Fruit fly (Drosophila melanogaster): ENCODE measurements around the gene SPE.

Gene SPE

dm6 chr3R:23729632-23730471, 43.8 kb downstream of the SPE start (continued):
- TF ChIP-seq salr (GFP tag; optimal IDR thresholded peaks at IDR 0.05): no peak
- peak; percentile 52 for TF ChIP-seq dsx (GFP tag; optimal IDR thresholded peaks at IDR 0.05; ENCODE audit: poor library complexity, severe bottlenecking)
- TF ChIP-seq pdm3 (GFP tag; optimal IDR thresholded peaks at IDR 0.05): no peak
- peak; percentile 16 for TF ChIP-seq fkh (GFP tag; optimal IDR thresholded peaks at IDR 0.05)
- peak; percentile 61 for TF ChIP-seq Eip93F (GFP tag; optimal IDR thresholded peaks at IDR 0.05)
- TF ChIP-seq CG10669 (GFP tag; optimal IDR thresholded peaks at IDR 0.05): no peak
- peak; percentile 84 for TF ChIP-seq Eip78C (GFP tag)
- TF ChIP-seq CG32006 (GFP tag; optimal IDR thresholded peaks at IDR 0.05): peak; percentile 22
- peak; percentile 59 for TF ChIP-seq vri (GFP tag; optimal IDR thresholded peaks at IDR 0.05)
- peak; percentile 32 for TF ChIP-seq CG6276 (GFP tag; optimal IDR thresholded peaks at IDR 0.05)
- TF ChIP-seq OdsH (GFP tag; optimal IDR thresholded peaks at IDR 0.05): no peak

dm6 chr3R:23730472-23730801, 44.4 kb downstream of the SPE start:
- TF ChIP-seq svp (GFP tag) (peak; percentile 74), CG34406 (GFP tag; optimal IDR thresholded peaks at IDR 0.05) (no peak)

dm6 chr3R:23732533-23732932, 46.5 kb downstream of the SPE start:
- TF ChIP-seq topi (GFP tag; optimal IDR thresholded peaks at IDR 0.05): no peak
- no peak for TF ChIP-seq net (GFP tag; optimal IDR thresholded peaks at IDR 0.05)
- no peak for TF ChIP-seq Ets21C (GFP tag; optimal IDR thresholded peaks at IDR 0.05)
- no peak for TF ChIP-seq esn (GFP tag; optimal IDR thresholded peaks at IDR 0.05)
- no peak for TF ChIP-seq spab (GFP tag; optimal IDR thresholded peaks at IDR 0.05)
- TF ChIP-seq lz (GFP tag; optimal IDR thresholded peaks at IDR 0.05): no peak
- no peak for TF ChIP-seq Blimp-1 (GFP tag; optimal IDR thresholded peaks at IDR 0.05)
- no peak for TF ChIP-seq eg (GFP tag; IDR thresholded peaks at IDR 0.05)
- no peak for TF ChIP-seq salr (GFP tag; optimal IDR thresholded peaks at IDR 0.05)
- TF ChIP-seq Sox14 (GFP tag; optimal IDR thresholded peaks at IDR 0.05): no peak
- TF ChIP-seq CG3032 (tag; optimal IDR thresholded peaks at IDR 0.05): no peak
- TF ChIP-seq CG31627 (GFP tag; optimal IDR thresholded peaks at IDR 0.05): no peak
- TF ChIP-seq vri (GFP tag; optimal IDR thresholded peaks at IDR 0.05): no peak
- TF ChIP-seq CG6276 (GFP tag; optimal IDR thresholded peaks at IDR 0.05): no peak

- TF ChIP-seq achi (GFP tag; optimal IDR thresholded peaks at IDR 0.05): peak; percentile 100
- no peak for TF ChIP-seq CG6276 (GFP tag; optimal IDR thresholded peaks at IDR 0.05)
- peak; percentile 22 for TF ChIP-seq CG6854 (GFP tag; optimal IDR thresholded peaks at IDR 0.05)
- TF ChIP-seq Hr39 (GFP tag; optimal IDR thresholded peaks at IDR 0.05): no peak
- TF ChIP-seq CG8632 (GFP tag; optimal IDR thresholded peaks at IDR 0.05): no peak
- peak; percentile 52 for TF ChIP-seq Eip93F (GFP tag; optimal IDR thresholded peaks at IDR 0.05)
- no peak for TF ChIP-seq Lpt (GFP tag; optimal IDR thresholded peaks at IDR 0.05)
- TF ChIP-seq fkh (GFP tag; optimal IDR thresholded peaks at IDR 0.05): peak; percentile 1
- TF ChIP-seq CG6163 (GFP tag; IDR thresholded peaks at IDR 0.05): no peak
- TF ChIP-seq Eip75B (GFP tag; optimal IDR thresholded peaks at IDR 0.05): peak; percentile 2
- no peak for TF ChIP-seq net (GFP tag; optimal IDR thresholded peaks at IDR 0.05)
- TF ChIP-seq lz (GFP tag; optimal IDR thresholded peaks at IDR 0.05): no peak
- TF ChIP-seq dsx (GFP tag; optimal IDR thresholded peaks at IDR 0.05; ENCODE audit: poor library complexity, severe bottlenecking): peak; percentile 11
- no peak for TF ChIP-seq acj6 (GFP tag; optimal IDR thresholded peaks at IDR 0.05)
- no peak for TF ChIP-seq pdm3 (GFP tag; optimal IDR thresholded peaks at IDR 0.05)
- TF ChIP-seq cyc (GFP tag; optimal IDR thresholded peaks at IDR 0.05): no peak
- TF ChIP-seq CG10631 (GFP tag; optimal IDR thresholded peaks at IDR 0.05): no peak
- TF ChIP-seq vri (GFP tag; optimal IDR thresholded peaks at IDR 0.05): peak; percentile 48
- peak; percentile 23 for TF ChIP-seq esn (GFP tag; optimal IDR thresholded peaks at IDR 0.05)
- TF ChIP-seq Eip78C (GFP tag): peak; percentile 69
- TF ChIP-seq Hr38 (GFP tag; optimal IDR thresholded peaks at IDR 0.05): no peak
- no peak for TF ChIP-seq Ets21C (GFP tag; optimal IDR thresholded peaks at IDR 0.05)
- TF ChIP-seq Sox14 (GFP tag; optimal IDR thresholded peaks at IDR 0.05): peak; percentile 39
- no peak for TF ChIP-seq ss (GFP tag; optimal IDR thresholded peaks at IDR 0.05)
- peak; percentile 39 for TF ChIP-seq CG3919 (GFP tag; optimal IDR thresholded peaks at IDR 0.05)
- no peak for TF ChIP-seq CG6792 (GFP tag; optimal IDR thresholded peaks at IDR 0.05)
- TF ChIP-seq eg (GFP tag; IDR thresholded peaks at IDR 0.05): peak; percentile 10; the same call in 1 of the 3 replicates
- TF ChIP-seq CG7368 (GFP tag; optimal IDR thresholded peaks at IDR 0.05): no peak
- no peak for TF ChIP-seq CG3032 (tag; optimal IDR thresholded peaks at IDR 0.05)
Observed at dm6 chr3R:23732990-23733512, 47.0 kb downstream of the SPE start, which contains the start of the genes Hmgcr and Rpn9. Hmgcr (plus strand) TSS chr3R:23733324. Rpn9 (minus strand) TSS chr3R:23733462.

Measured in whole organism, prepupa.